Fruit fly (Drosophila melanogaster) whole organism, embryonic: ENCODE measurements around the gene peg.

Experiments used
- ATbp ChIP-seq: fragments of 200-800 bp; sonication (Bioruptor generic); optimal IDR thresholded peaks from 2 replicates; lab custom pipeline; 2017; ENCODE audit warnings: missing biosample characterization, mild to moderate bottlenecking, missing genetic modification characterization, missing genetic modification reagents
- Bteb2 ChIP-seq: fragments of 200-800 bp; sonication (Bioruptor generic); optimal IDR thresholded peaks from 2 replicates; lab custom pipeline; 2016; ENCODE audit warnings: missing biosample characterization, missing genetic modification characterization
- CG11398 ChIP-seq: fragments of 200-800 bp; sonication (Bioruptor generic); optimal IDR thresholded peaks from 2 replicates; lab custom pipeline; 2016; ENCODE audit warnings: missing biosample characterization, missing genetic modification characterization
- CG14014 ChIP-seq: fragments of 200-800 bp; sonication (Bioruptor generic); IDR thresholded peaks from 2 replicates; pipeline ENCODE4 v1.3.6; 2022; ENCODE audit warnings: missing biosample characterization, missing genetic modification characterization
- CG15514 ChIP-seq: fragments of 200-800 bp; sonication (Bioruptor generic); optimal IDR thresholded peaks from 3 replicates; lab custom pipeline; 2017; ENCODE audit warnings: missing biosample characterization, missing genetic modification characterization, mild to moderate bottlenecking, moderate library complexity, missing genetic modification reagents
- CG1603 ChIP-seq: fragments of 200-800 bp; sonication (Bioruptor generic); optimal IDR thresholded peaks from 2 replicates; lab custom pipeline; 2019; ENCODE audit warnings: missing biosample characterization, mild to moderate bottlenecking, missing genetic modification characterization, moderate library complexity
- CG17385 ChIP-seq: fragments of 200-800 bp; sonication (Bioruptor generic); optimal IDR thresholded peaks from 3 replicates; lab custom pipeline; 2018; ENCODE audit warnings: missing biosample characterization, mild to moderate bottlenecking, missing genetic modification characterization
- CG17829 ChIP-seq: fragments of 200-800 bp; optimal IDR thresholded peaks from 2 replicates; lab custom pipeline; 2019; ENCODE audit warnings: missing biosample characterization, mild to moderate bottlenecking, missing genetic modification characterization, moderate library complexity
- CG18619 ChIP-seq: fragments of 200-800 bp; sonication (Bioruptor generic); optimal IDR thresholded peaks from 3 replicates; lab custom pipeline; 2017; ENCODE audit warnings: missing biosample characterization, mild to moderate bottlenecking, missing genetic modification characterization
- CG2199 ChIP-seq: fragments of 200-800 bp; sonication (Bioruptor generic); IDR thresholded peaks from 3 replicates; pipeline ENCODE4 v1.3.6; 2022; ENCODE audit warnings: missing biosample characterization, missing genetic modification characterization
- CG2875 ChIP-seq: fragments of 200-800 bp; sonication (Bioruptor generic); optimal IDR thresholded peaks from 2 replicates; lab custom pipeline; 2017; ENCODE audit warnings: missing biosample characterization, mild to moderate bottlenecking, missing genetic modification characterization, missing genetic modification reagents
- CG2889 ChIP-seq: fragments of 200-800 bp; sonication (Bioruptor generic); IDR thresholded peaks from 3 replicates; pipeline ENCODE4 v1.3.6; 2022; ENCODE audit warnings: missing biosample characterization, missing genetic modification characterization
- CG31224 ChIP-seq: fragments of 200-800 bp; sonication (Bioruptor generic); IDR thresholded peaks from 2 replicates; pipeline ENCODE4 v1.3.6; 2022; ENCODE audit warnings: missing biosample characterization, missing genetic modification characterization
- CG32532 ChIP-seq: fragments of 200-800 bp; sonication (Bioruptor generic); IDR thresholded peaks from 2 replicates; pipeline ENCODE4 v1.3.6; 2022; ENCODE audit warnings: missing biosample characterization, missing genetic modification characterization
- Dfd ChIP-seq, 2 experiments: fragments of >200 bp; optimal IDR thresholded peaks; 2 replicates each; lab custom pipeline; 2017; ENCODE audit warnings: missing biosample characterization in 2 of 2, missing genetic modification characterization in 2 of 2
- Drgx ChIP-seq: fragments of 200-800 bp; sonication (Bioruptor generic); IDR thresholded peaks from 2 replicates; pipeline ENCODE4 v1.3.6; 2022; ENCODE audit warnings: missing biosample characterization, missing genetic modification characterization
- Ets65A ChIP-seq: fragments of 200-800 bp; sonication (Bioruptor generic); peaks from one replicate; lab custom pipeline; 2016; ENCODE audit warnings: missing biosample characterization, missing genetic modification characterization
- Fer3 ChIP-seq: fragments of 200-800 bp; sonication (Bioruptor generic); optimal IDR thresholded peaks from 2 replicates; lab custom pipeline; 2018; ENCODE audit warnings: missing biosample characterization, mild to moderate bottlenecking, missing genetic modification characterization, moderate library complexity
- H15 ChIP-seq: fragments of 200-800 bp; sonication (Bioruptor generic); IDR thresholded peaks from 3 replicates; pipeline ENCODE4 v1.3.6; 2022; ENCODE audit warnings: missing biosample characterization, missing genetic modification characterization
- HLH3B ChIP-seq: fragments of 200-800 bp; sonication (Bioruptor generic); IDR thresholded peaks from 2 replicates; pipeline ENCODE4 v1.3.6; 2022; ENCODE audit warnings: missing biosample characterization, missing genetic modification characterization
- Hr39 ChIP-seq: fragments of >200 bp; optimal IDR thresholded peaks from 2 replicates; lab custom pipeline; 2017
- Hr78 ChIP-seq, 2 experiments: fragments of 200-800 bp in 1 of 2; fragments of >200 bp in 1 of 2; sonication (Bioruptor generic) in 1 of 2; optimal IDR thresholded peaks; 2 replicates each; lab custom pipeline; 2017 to 2019; ENCODE audit warnings: missing biosample characterization in 2 of 2, missing genetic modification characterization in 2 of 2, mild to moderate bottlenecking in 1 of 2, moderate library complexity in 1 of 2
- Max ChIP-seq: fragments of 200-800 bp; sonication (Bioruptor generic); optimal IDR thresholded peaks from 2 replicates; lab custom pipeline; 2016; ENCODE audit warnings: missing biosample characterization, mild to moderate bottlenecking, missing genetic modification characterization
- Med ChIP-seq: fragments of 200-800 bp; sonication (Bioruptor generic); peaks from one replicate; lab custom pipeline; 2016; ENCODE audit warnings: missing biosample characterization, missing genetic modification characterization, mild to moderate bottlenecking, inconsistent platforms, moderate library complexity
- NC2β ChIP-seq: fragments of 200-800 bp; sonication (Bioruptor generic); optimal IDR thresholded peaks from 2 replicates; lab custom pipeline; 2016; ENCODE audit warnings: missing biosample characterization, missing genetic modification characterization
- Oli ChIP-seq: fragments of 200-800 bp; sonication (Bioruptor generic); optimal IDR thresholded peaks from 2 replicates; lab custom pipeline; 2018; ENCODE audit warnings: missing biosample characterization, mild to moderate bottlenecking, missing genetic modification characterization, moderate library complexity
- Ptx1 ChIP-seq: fragments of 200-800 bp; sonication (Bioruptor generic); IDR thresholded peaks from 2 replicates; pipeline ENCODE4 v1.3.6; 2022; ENCODE audit warnings: missing biosample characterization, missing genetic modification characterization
- Rfx ChIP-seq: fragments of 200-800 bp; sonication (Bioruptor generic); IDR thresholded peaks from 2 replicates; pipeline ENCODE4 v1.3.6; 2022; ENCODE audit warnings: missing biosample characterization, missing genetic modification characterization
- Side ChIP-seq: fragments of 200-800 bp; sonication (Bioruptor generic); optimal IDR thresholded peaks from 2 replicates; lab custom pipeline; 2016; ENCODE audit warnings: missing biosample characterization, missing genetic modification characterization
- Trl ChIP-seq, 3 experiments: fragments of >200 bp in 2 of 3; fragments of 200-800 bp in 1 of 3; sonication (Bioruptor generic) in 1 of 3; optimal IDR thresholded peaks; 2 replicates in 1 of 3; 3 replicates in 2 of 3; lab custom pipeline; 2016 to 2017; ENCODE audit warnings: missing biosample characterization in 1 of 3, missing genetic modification characterization in 1 of 3
- crc ChIP-seq: fragments of 200-800 bp; sonication (Bioruptor generic); optimal IDR thresholded peaks from 2 replicates; lab custom pipeline; 2016; ENCODE audit warnings: missing biosample characterization, missing genetic modification characterization
- danr ChIP-seq: fragments of 200-800 bp; sonication (Bioruptor generic); IDR thresholded peaks from 2 replicates; pipeline ENCODE4 v1.3.6; 2022; ENCODE audit warnings: missing biosample characterization, missing genetic modification characterization
- dimm ChIP-seq: fragments of 200-800 bp; sonication (Bioruptor generic); IDR thresholded peaks from 2 replicates; pipeline ENCODE4 v1.3.6; 2022; ENCODE audit warnings: missing biosample characterization, missing genetic modification characterization
- disco-r ChIP-seq: fragments of 200-800 bp; sonication (Bioruptor generic); optimal IDR thresholded peaks from 2 replicates; lab custom pipeline; 2016; ENCODE audit warnings: missing biosample characterization, missing genetic modification characterization
- dysf ChIP-seq: fragments of 200-800 bp; sonication (Bioruptor generic); IDR thresholded peaks from 3 replicates; pipeline ENCODE4 v1.3.6; 2022; ENCODE audit warnings: missing biosample characterization, missing genetic modification characterization
- ftz-f1 ChIP-seq: fragments of 200-800 bp; sonication (Bioruptor generic); optimal IDR thresholded peaks from 2 replicates; lab custom pipeline; 2016; ENCODE audit warnings: missing biosample characterization, missing genetic modification characterization
- grau ChIP-seq: fragments of 200-800 bp; optimal IDR thresholded peaks from 3 replicates; lab custom pipeline; 2019; ENCODE audit warnings: missing biosample characterization, mild to moderate bottlenecking, missing genetic modification characterization, moderate library complexity
- gro ChIP-seq: fragments of 200-800 bp; sonication (Bioruptor generic); optimal IDR thresholded peaks from 2 replicates; lab custom pipeline; 2016; ENCODE audit warnings: missing biosample characterization, missing genetic modification characterization
- ham ChIP-seq: fragments of 200-800 bp; sonication (Bioruptor generic); IDR thresholded peaks from 2 replicates; pipeline ENCODE4 v1.3.6; 2022; ENCODE audit warnings: missing biosample characterization, missing genetic modification characterization
- her ChIP-seq: fragments of 200-800 bp; sonication (Bioruptor generic); optimal IDR thresholded peaks from 2 replicates; lab custom pipeline; 2016; ENCODE audit warnings: missing biosample characterization, missing genetic modification characterization
- jing ChIP-seq: fragments of 200-800 bp; sonication (Bioruptor generic); optimal IDR thresholded peaks from 2 replicates; lab custom pipeline; 2018; ENCODE audit warnings: missing biosample characterization, mild to moderate bottlenecking, missing genetic modification characterization
- kay ChIP-seq: fragments of 200-800 bp; sonication (Bioruptor generic); optimal IDR thresholded peaks from 2 replicates; lab custom pipeline; 2016; ENCODE audit warnings: missing biosample characterization, missing genetic modification characterization
- pum ChIP-seq: fragments of 200-800 bp; sonication (Bioruptor generic); optimal IDR thresholded peaks from 2 replicates; lab custom pipeline; 2016; ENCODE audit warnings: missing biosample characterization, missing genetic modification characterization
- pzg ChIP-seq: fragments of 200-800 bp; sonication (Bioruptor generic); optimal IDR thresholded peaks from 3 replicates; lab custom pipeline; 2018; ENCODE audit warnings: missing biosample characterization, mild to moderate bottlenecking, missing genetic modification characterization, moderate library complexity
- repo ChIP-seq: fragments of 200-800 bp; sonication (Bioruptor generic); optimal IDR thresholded peaks from 2 replicates; lab custom pipeline; 2016; ENCODE audit warnings: missing biosample characterization, missing genetic modification characterization
- row ChIP-seq: fragments of 200-800 bp; sonication (Bioruptor generic); IDR thresholded peaks from 3 replicates; pipeline ENCODE4 v1.3.6; 2022; ENCODE audit warnings: missing biosample characterization, missing genetic modification characterization
- sens ChIP-seq: fragments of 200-800 bp; sonication (Bioruptor generic); peaks from one replicate; lab custom pipeline; 2016; ENCODE audit warnings: missing biosample characterization, missing genetic modification characterization
- slbo ChIP-seq: fragments of 200-800 bp; sonication (Bioruptor generic); IDR thresholded peaks from 2 replicates; pipeline ENCODE4 v1.3.6; 2022; ENCODE audit warnings: missing biosample characterization, missing genetic modification characterization
- sob ChIP-seq: fragments of 200-800 bp; sonication (Bioruptor generic); IDR thresholded peaks from 2 replicates; pipeline ENCODE4 v1.3.6; 2022; ENCODE audit warnings: missing biosample characterization, missing genetic modification characterization
- tin ChIP-seq: fragments of 200-800 bp; sonication (Bioruptor generic); optimal IDR thresholded peaks from 3 replicates; lab custom pipeline; 2016; ENCODE audit warnings: missing biosample characterization, missing genetic modification characterization
- ttk ChIP-seq: fragments of 200-800 bp; sonication (Bioruptor generic); IDR thresholded peaks from 2 replicates; pipeline ENCODE4 v2.1.2; 2022; ENCODE audit warnings: missing biosample characterization, missing genetic modification characterization
- zfh1 ChIP-seq: fragments of 200-800 bp; sonication (Bioruptor generic); IDR thresholded peaks from 3 replicates; pipeline ENCODE4 v1.3.6; 2022; ENCODE audit warnings: missing biosample characterization, missing genetic modification characterization

The peg gene

DNA sequence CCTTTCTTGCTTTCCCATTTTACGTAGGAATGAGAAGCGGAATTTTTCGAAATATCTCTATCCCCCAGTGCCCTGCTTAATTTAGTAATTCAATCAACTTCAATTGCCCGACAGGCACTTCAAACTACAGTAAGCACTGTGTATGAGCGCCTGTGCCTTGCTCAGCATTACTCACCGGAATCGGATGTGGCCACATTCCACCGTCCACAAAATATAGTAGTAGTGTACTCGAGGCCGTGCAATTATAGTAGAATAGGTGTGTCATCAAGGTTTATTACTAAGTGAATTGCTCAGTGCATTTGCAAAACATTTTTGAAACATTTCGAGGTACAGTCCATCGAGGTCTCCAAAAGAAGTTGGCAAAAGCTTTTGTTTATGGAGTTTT, 41.7 kb upstream of the peg start:
- TF ChIP-seq her: peak; percentile 12
- peak; percentile 40; the same call in 2 of the 3 replicates for TF ChIP-seq row (GFP tag; lab: Robert Waterston, UW)
- TF ChIP-seq jing (GFP tag; lab: Kevin White, UChicago): no peak
- TF ChIP-seq sob (GFP tag; lab: Robert Waterston, UW): peak; percentile 40; the same call in 1 of the 2 replicates
- TF ChIP-seq slbo (GFP tag; lab: Robert Waterston, UW): 0 out of 2 replicates have a peak, but pooled peaks have one; percentile 19
- TF ChIP-seq dimm (GFP tag; lab: Robert Waterston, UW): no peak
- no peak for TF ChIP-seq CG2875 (GFP tag; lab: Kevin White, UChicago)
- no peak for TF ChIP-seq Hr78 (GFP tag; optimal IDR thresholded peaks at IDR 0.05; lab: Kevin White, UChicago)
- peak; percentile 62; the same call in 1 of the 3 replicates for TF ChIP-seq CG2199 (GFP tag; lab: Robert Waterston, UW)
- TF ChIP-seq CG1603: peak; percentile 28
- peak; percentile 30; the same call in 1 of the 3 replicates for TF ChIP-seq H15
- TF ChIP-seq CG2889 (GFP tag; lab: Robert Waterston, UW): 0 out of 3 replicates have a peak, but pooled peaks have one; percentile 10
- TF ChIP-seq Bteb2 (GFP tag; lab: Kevin White, UChicago): no peak
- TF ChIP-seq Max (GFP tag; lab: Kevin White, UChicago): no peak
- TF ChIP-seq danr: no peak
- no peak for TF ChIP-seq disco-r (GFP tag; lab: Kevin White, UChicago)
- no peak for TF ChIP-seq pzg (GFP tag; lab: Kevin White, UChicago)
- 0 out of 3 replicates have a peak, but pooled peaks have one; percentile 30 for TF ChIP-seq dysf (GFP tag; lab: Robert Waterston, UW)
- no peak for TF ChIP-seq Side
- no peak for TF ChIP-seq crc (GFP tag; lab: Kevin White, UChicago)
- peak in 1 of 2 experiments; percentile 31 for TF ChIP-seq Trl (optimal IDR thresholded peaks at IDR 0.05; lab: Kevin White, UChicago)
- no peak for TF ChIP-seq Trl (GFP tag; optimal IDR thresholded peaks at IDR 0.05; lab: Kevin White, UChicago)
- 0 out of 2 replicates have a peak, but pooled peaks have one; percentile 21 for TF ChIP-seq HLH3B (GFP tag; lab: Robert Waterston, UW)
- 0 out of 3 replicates have a peak, but pooled peaks have one; percentile 24 for TF ChIP-seq zfh1
- no peak for TF ChIP-seq Dfd (GFP tag; optimal IDR thresholded peaks at IDR 0.05; lab: Kevin White, UChicago)
- peak; percentile 24 for TF ChIP-seq CG18619 (GFP tag; lab: Kevin White, UChicago)
- TF ChIP-seq grau (tag; lab: Kevin White, UChicago): peak; percentile 89
- TF ChIP-seq ftz-f1 (GFP tag; lab: Kevin White, UChicago): peak; percentile 32
- TF ChIP-seq CG31224 (GFP tag; lab: Robert Waterston, UW): no peak
- no peak for TF ChIP-seq pum (GFP tag; lab: Kevin White, UChicago)
- TF ChIP-seq CG17385 (GFP tag; lab: Kevin White, UChicago): no peak
- TF ChIP-seq Drgx (GFP tag; lab: Robert Waterston, UW): no peak
- TF ChIP-seq Rfx (GFP tag; lab: Robert Waterston, UW): peak; percentile 30; the same call in 1 of the 2 replicates
- 0 out of 2 replicates have a peak, but pooled peaks have one; percentile 18 for TF ChIP-seq ttk (GFP tag; lab: Robert Waterston, UW)
- peak; percentile 51 for TF ChIP-seq kay (GFP tag; lab: Kevin White, UChicago)
- TF ChIP-seq Hr39 (lab: Kevin White, UChicago): no peak
- peak; percentile 87 for TF ChIP-seq Med (GFP tag; lab: Kevin White, UChicago)
- TF ChIP-seq CG15514 (GFP tag; lab: Kevin White, UChicago): peak; percentile 15
- peak; percentile 24; the same call in 1 of the 2 replicates for TF ChIP-seq CG32532
- TF ChIP-seq CG14014: peak; percentile 28; the same call in 1 of the 2 replicates
- TF ChIP-seq Oli (tag; lab: Kevin White, UChicago): peak; percentile 18
- no peak for TF ChIP-seq ATbp (GFP tag; lab: Kevin White, UChicago)
- TF ChIP-seq CG11398 (GFP tag; lab: Kevin White, UChicago): no peak
- no peak for TF ChIP-seq CG17829
- no peak for TF ChIP-seq gro (GFP tag; lab: Kevin White, UChicago)
- TF ChIP-seq tin (GFP tag; lab: Kevin White, UChicago): no peak
- TF ChIP-seq Ets65A (GFP tag; lab: Kevin White, UChicago): peak; percentile 2
- no peak for TF ChIP-seq repo (GFP tag; lab: Kevin White, UChicago)
- TF ChIP-seq Ptx1: 0 out of 2 replicates have a peak, but pooled peaks have one; percentile 17
- TF ChIP-seq Fer3 (tag; lab: Kevin White, UChicago): no peak
- TF ChIP-seq NC2β (GFP tag; lab: Kevin White, UChicago): no peak
- peak; percentile 66 for TF ChIP-seq sens (GFP tag; lab: Kevin White, UChicago)
- no peak for TF ChIP-seq ham (GFP tag; lab: Robert Waterston, UW)
